Worm (Caenorhabditis elegans) whole organism, young adult: ENCODE results near the gene C31H1.1.

Source experiments
- B0336.3 ChIP-seq: fragments of 200-800 bp; sonication (Bioruptor generic); IDR thresholded peaks from 2 replicates; pipeline ENCODE4 v1.3.6; 2022; ENCODE audit warnings: missing genetic modification characterization, missing compliant biosample characterization
- C06A6.2 ChIP-seq: fragments of 200-800 bp; sonication (Bioruptor generic); conservative IDR thresholded peaks from 2 replicates; pipeline ENCODE4 v1.3.6; 2022; ENCODE audit warnings: missing genetic modification characterization, missing compliant biosample characterization
- C17E4.6 ChIP-seq: fragments of 200-800 bp; sonication (Bioruptor generic); IDR thresholded peaks from 2 replicates; pipeline ENCODE4 v1.3.6; 2022; ENCODE audit warnings: missing genetic modification reagents, missing genetic modification characterization, missing compliant biosample characterization
- F57A8.1 ChIP-seq: fragments of 200-800 bp; sonication (Bioruptor generic); optimal IDR thresholded peaks from 2 replicates; lab custom pipeline; 2018; ENCODE audit warnings: mild to moderate bottlenecking, missing genetic modification characterization, moderate library complexity, missing compliant biosample characterization
- K12H6.12 ChIP-seq: fragments of 200-800 bp; sonication (Bioruptor generic); optimal IDR thresholded peaks from 2 replicates; lab custom pipeline; 2018; ENCODE audit warnings: mild to moderate bottlenecking, missing genetic modification characterization, missing compliant biosample characterization
- Y53G8AR.9 ChIP-seq: fragments of 200-800 bp; sonication (Bioruptor generic); conservative IDR thresholded peaks from 2 replicates; pipeline ENCODE4 v1.3.6; 2022; ENCODE audit warnings: missing genetic modification reagents, missing genetic modification characterization, missing compliant biosample characterization
- Y67H2A.10 ChIP-seq: fragments of 200-800 bp; sonication (Bioruptor generic); conservative IDR thresholded peaks from 2 replicates; pipeline ENCODE4 v1.3.6; 2022; ENCODE audit warnings: missing genetic modification reagents, missing genetic modification characterization, missing compliant biosample characterization
- Y79H2A.3 ChIP-seq: fragments of 200-800 bp; sonication (Bioruptor generic); conservative IDR thresholded peaks from 2 replicates; pipeline ENCODE4 v1.3.6; 2022; ENCODE audit warnings: missing genetic modification reagents, missing genetic modification characterization, missing compliant biosample characterization
- ZK185.1 ChIP-seq: sonication (generic microtip); optimal IDR thresholded peaks from 2 replicates; lab custom pipeline; 2016; ENCODE audit warnings: mild to moderate bottlenecking, missing genetic modification characterization, missing compliant biosample characterization; ENCODE audit not compliant: poor library complexity, severe bottlenecking
- aptf-2 ChIP-seq: fragments of 200-800 bp; sonication (Bioruptor generic); conservative IDR thresholded peaks from 2 replicates; pipeline ENCODE4 v1.3.6; 2022; ENCODE audit warnings: missing genetic modification reagents, missing genetic modification characterization, missing compliant biosample characterization
- attf-3 ChIP-seq: fragments of 200-800 bp; sonication (Bioruptor generic); conservative IDR thresholded peaks from 2 replicates; pipeline ENCODE4 v1.3.6; 2022; ENCODE audit warnings: missing genetic modification reagents, missing genetic modification characterization, missing compliant biosample characterization
- bed-2 ChIP-seq: fragments of 200-800 bp; sonication (Bioruptor generic); IDR thresholded peaks from 2 replicates; pipeline ENCODE4 v1.3.6; 2022; ENCODE audit warnings: missing genetic modification reagents, missing genetic modification characterization, missing compliant biosample characterization
- cebp-1 ChIP-seq, 2 experiments: fragments of 200-800 bp in 1 of 2; sonication (Bioruptor generic) in 1 of 2; sonication (generic microtip) in 1 of 2; IDR thresholded peaks in 1 of 2; optimal IDR thresholded peaks in 1 of 2; 2 replicates each; pipeline versions ENCODE4 v1.3.6 to Lab custom; 2017 to 2022; ENCODE audit warnings: missing compliant biosample characterization in 2 of 2, missing genetic modification characterization in 2 of 2, mild to moderate bottlenecking in 1 of 2, missing genetic modification reagents in 1 of 2, moderate library complexity in 1 of 2
- ceh-27 ChIP-seq: fragments of 200-800 bp; sonication (Bioruptor generic); optimal IDR thresholded peaks from 2 replicates; lab custom pipeline; 2018; ENCODE audit warnings: mild to moderate bottlenecking, missing genetic modification characterization, moderate library complexity, missing compliant biosample characterization
- ceh-40 ChIP-seq: fragments of 200-800 bp; sonication (Bioruptor generic); IDR thresholded peaks from 2 replicates; pipeline ENCODE4 v1.3.6; 2022; ENCODE audit warnings: missing genetic modification characterization, missing compliant biosample characterization
- dpff-1 ChIP-seq: sonication (generic microtip); optimal IDR thresholded peaks from 2 replicates; lab custom pipeline; 2017; ENCODE audit warnings: mild to moderate bottlenecking, missing genetic modification characterization, missing compliant biosample characterization
- egl-18 ChIP-seq: fragments of 200-800 bp; sonication (Bioruptor generic); IDR thresholded peaks from 2 replicates; pipeline ENCODE4 v1.3.6; 2022; ENCODE audit warnings: missing genetic modification reagents, missing genetic modification characterization, missing compliant biosample characterization
- egrh-3 ChIP-seq: fragments of 200-800 bp; sonication (Bioruptor generic); IDR thresholded peaks from 2 replicates; pipeline ENCODE4 v1.3.6; 2022; ENCODE audit warnings: missing genetic modification reagents, missing genetic modification characterization, missing compliant biosample characterization
- ekl-4 ChIP-seq: fragments of 200-800 bp; sonication (Bioruptor generic); IDR thresholded peaks from 2 replicates; pipeline ENCODE4 v1.3.6; 2022; ENCODE audit warnings: missing genetic modification reagents, missing genetic modification characterization, missing compliant biosample characterization
- gei-17 ChIP-seq: fragments of 200-800 bp; sonication (Bioruptor generic); optimal IDR thresholded peaks from 2 replicates; lab custom pipeline; 2018; ENCODE audit warnings: mild to moderate bottlenecking, missing genetic modification characterization, missing compliant biosample characterization
- him-1 ChIP-seq: sonication (generic microtip); optimal IDR thresholded peaks from 2 replicates; lab custom pipeline; 2016; ENCODE audit warnings: missing genotype, missing genetic modification reagents, missing genetic modification characterization, missing compliant biosample characterization
- hmg-1.2 ChIP-seq: fragments of 200-800 bp; sonication (Bioruptor generic); IDR thresholded peaks from 2 replicates; pipeline ENCODE4 v1.3.6; 2022; ENCODE audit warnings: missing genetic modification reagents, missing genetic modification characterization, missing compliant biosample characterization
- lin-35 ChIP-seq, 3 experiments: fragments of 150-350 bp in 2 of 3; sonication (generic microtip) in 1 of 3; optimal IDR thresholded peaks; 2 replicates each; lab custom pipeline; 2014 to 2018; ENCODE audit warnings: missing biosample characterization in 3 of 3, missing genetic modification characterization in 3 of 3, missing genetic modification reagents in 3 of 3
- lin-40 ChIP-seq: sonication (generic microtip); optimal IDR thresholded peaks from 2 replicates; lab custom pipeline; 2016; ENCODE audit warnings: missing genetic modification characterization, mild to moderate bottlenecking, missing compliant biosample characterization, missing genotype, missing genetic modification reagents
- madf-10 ChIP-seq: sonication (generic microtip); optimal IDR thresholded peaks from 2 replicates; lab custom pipeline; 2016; ENCODE audit warnings: mild to moderate bottlenecking, missing genetic modification characterization, missing compliant biosample characterization
- madf-3 ChIP-seq: fragments of 200-800 bp; sonication (Bioruptor generic); IDR thresholded peaks from 2 replicates; pipeline ENCODE4 v1.3.6; 2022; ENCODE audit warnings: missing genetic modification reagents, missing genetic modification characterization, missing compliant biosample characterization
- nfyb-1 ChIP-seq: fragments of 200-800 bp; sonication (Bioruptor generic); IDR thresholded peaks from 2 replicates; pipeline ENCODE4 v1.3.6; 2022; ENCODE audit warnings: missing genetic modification reagents, missing genetic modification characterization, missing compliant biosample characterization
- nhr-80 ChIP-seq: sonication (generic microtip); optimal IDR thresholded peaks from 2 replicates; lab custom pipeline; 2016; ENCODE audit warnings: missing genetic modification characterization, missing compliant biosample characterization
- pbrm-1 ChIP-seq: fragments of 200-800 bp; sonication (Bioruptor generic); IDR thresholded peaks from 2 replicates; pipeline ENCODE4 v1.3.6; 2022; ENCODE audit warnings: missing genetic modification reagents, missing genetic modification characterization, missing compliant biosample characterization
- pha-4 ChIP-seq: fragments of 150-350 bp; sonication (generic microtip); optimal IDR thresholded peaks from 2 replicates; lab custom pipeline; 2014; ENCODE audit warnings: missing biosample characterization, missing genetic modification reagents, missing genetic modification characterization
- rec-8 ChIP-seq, 2 experiments: sonication (generic microtip); optimal IDR thresholded peaks; 2 replicates each; lab custom pipeline; 2016; ENCODE audit warnings: mild to moderate bottlenecking in 2 of 2, missing genetic modification characterization in 2 of 2, missing genetic modification reagents in 2 of 2, missing genotype in 2 of 2, missing biosample characterization in 1 of 2, missing compliant biosample characterization in 1 of 2, moderate library complexity in 1 of 2
- sea-2 ChIP-seq: fragments of 200-800 bp; sonication (Bioruptor generic); IDR thresholded peaks from 2 replicates; pipeline ENCODE4 v1.3.6; 2022; ENCODE audit warnings: missing genetic modification characterization, missing compliant biosample characterization
- sptf-2 ChIP-seq: fragments of 200-800 bp; sonication (Bioruptor generic); optimal IDR thresholded peaks from 2 replicates; lab custom pipeline; 2018; ENCODE audit warnings: mild to moderate bottlenecking, missing genetic modification characterization, missing compliant biosample characterization
- zim-3 ChIP-seq: sonication (generic microtip); optimal IDR thresholded peaks from 2 replicates; lab custom pipeline; 2017; ENCODE audit warnings: mild to moderate bottlenecking, missing genetic modification characterization, moderate library complexity, missing compliant biosample characterization
- ztf-22 ChIP-seq: fragments of 200-800 bp; sonication (Bioruptor generic); optimal IDR thresholded peaks from 2 replicates; lab custom pipeline; 2018; ENCODE audit warnings: mild to moderate bottlenecking, missing genetic modification characterization, moderate library complexity, missing compliant biosample characterization

C31H1.1 gene

DNA sequence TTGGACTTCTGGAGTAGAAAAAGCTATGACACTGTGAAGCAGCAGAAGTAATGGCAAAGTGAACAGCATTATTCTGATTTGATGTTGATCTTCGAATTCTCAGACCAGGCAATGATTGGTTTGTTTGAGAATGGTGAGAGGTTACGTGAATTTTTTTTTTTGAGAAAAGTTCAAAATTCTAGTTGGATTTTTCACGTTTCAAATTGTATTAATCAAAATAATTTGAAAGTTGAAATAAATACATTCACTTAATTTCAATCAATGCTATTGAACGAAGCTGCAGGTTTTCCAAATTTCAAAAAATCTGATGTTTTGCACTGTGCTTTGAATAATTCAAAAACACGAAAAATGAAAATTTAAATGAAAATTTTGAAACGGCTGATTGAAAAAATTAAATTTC is 559 bp upstream of the C31H1.1 start, which contains the start of gene C31H1.5 (continued):
- TF ChIP-seq rec-8 (tag; optimal IDR thresholded peaks at IDR 0.05; lab: Kevin White, UChicago) (no peak), attf-3 (GFP tag; lab: Robert Waterston, UW) (no peak), ceh-40 (no peak), F57A8.1 (GFP tag; lab: Kevin White, UChicago) (no peak), sptf-2 (GFP tag; lab: Kevin White, UChicago) (no peak), lin-40 (tag; lab: Kevin White, UChicago) (no peak), C17E4.6 (GFP tag; lab: Robert Waterston, UW) (no peak)

DNA sequence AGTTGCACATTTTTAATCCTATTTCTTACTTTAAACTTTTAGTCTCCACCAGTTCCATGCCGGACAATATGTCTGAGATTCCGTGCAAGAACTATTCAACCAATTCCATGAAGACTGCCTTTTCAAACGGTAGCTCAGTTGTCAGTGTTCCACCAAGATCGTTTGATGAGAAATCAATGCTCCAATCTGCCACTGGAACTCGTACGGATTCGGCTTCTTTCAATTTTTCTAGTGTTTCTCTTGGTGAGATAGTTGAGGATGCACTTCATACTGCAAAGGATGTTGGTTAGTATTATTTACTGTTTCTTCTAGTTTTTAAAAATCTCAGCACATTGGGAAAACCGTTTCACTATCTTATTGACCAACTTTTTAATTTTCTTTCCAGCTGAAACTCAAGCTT is 2.3 kb downstream of the C31H1.1 start:
- TF ChIP-seq nhr-80: no peak
- no peak for TF ChIP-seq egrh-3 (GFP tag; lab: Robert Waterston, UW)
- no peak for TF ChIP-seq Y67H2A.10 (GFP tag; lab: Robert Waterston, UW)
- no peak for TF ChIP-seq ZK185.1 (tag; lab: Kevin White, UChicago)
- no peak for TF ChIP-seq B0336.3 (GFP tag; lab: Robert Waterston, UW)
- no peak for TF ChIP-seq pbrm-1 (GFP tag; lab: Robert Waterston, UW)
- no peak for TF ChIP-seq madf-3 (GFP tag; lab: Robert Waterston, UW)
- no peak for TF ChIP-seq attf-3 (GFP tag; lab: Robert Waterston, UW)

DNA sequence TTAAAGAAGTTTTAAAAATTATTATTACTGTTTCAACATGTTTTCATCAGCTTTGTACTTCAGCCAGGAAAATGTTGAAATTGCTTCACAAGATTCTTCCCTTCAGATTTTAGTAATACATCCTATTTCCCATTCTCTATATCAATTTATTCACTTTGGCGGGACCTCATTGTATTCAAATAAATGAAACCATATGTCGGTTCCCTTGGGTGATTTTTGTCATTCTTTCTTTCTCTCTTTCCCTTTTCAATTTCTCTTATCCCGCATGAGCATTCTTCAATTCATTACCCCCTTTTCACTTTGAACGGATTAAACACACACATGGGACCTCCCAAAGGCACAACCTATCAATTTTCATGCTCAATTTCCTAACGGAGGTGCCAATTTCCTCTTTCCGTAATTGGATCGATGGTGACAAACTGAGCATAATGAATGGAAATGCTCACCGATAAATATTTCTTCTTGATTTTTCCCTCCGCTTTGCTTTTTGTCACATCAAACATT is 6.3 kb downstream of the C31H1.1 start:
- no peak for TF ChIP-seq ekl-4
- TF ChIP-seq rec-8 (tag; optimal IDR thresholded peaks at IDR 0.05; lab: Kevin White, UChicago): no peak
- TF ChIP-seq egrh-3 (GFP tag; lab: Robert Waterston, UW): no peak
- no peak for TF ChIP-seq bed-2 (GFP tag; lab: Robert Waterston, UW)
- TF ChIP-seq nhr-80: no peak
- TF ChIP-seq ztf-22 (GFP tag; lab: Kevin White, UChicago): no peak
- TF ChIP-seq him-1 (tag; lab: Kevin White, UChicago): no peak
- TF ChIP-seq gei-17 (GFP tag; lab: Kevin White, UChicago): no peak
- TF ChIP-seq egl-18 (GFP tag; lab: Robert Waterston, UW): no peak
- TF ChIP-seq cebp-1 (GFP tag; IDR thresholded peaks at IDR 0.05; lab: Robert Waterston, UW): no peak
- no peak for TF ChIP-seq cebp-1 (tag; optimal IDR thresholded peaks at IDR 0.05; lab: Kevin White, UChicago)
- TF ChIP-seq madf-3 (GFP tag; lab: Robert Waterston, UW): no peak
- no peak for TF ChIP-seq pha-4
- no peak for TF ChIP-seq madf-10 (tag; lab: Kevin White, UChicago)
- TF ChIP-seq zim-3 (tag; lab: Kevin White, UChicago): no peak
- TF ChIP-seq Y79H2A.3 (GFP tag; lab: Robert Waterston, UW): no peak

DNA sequence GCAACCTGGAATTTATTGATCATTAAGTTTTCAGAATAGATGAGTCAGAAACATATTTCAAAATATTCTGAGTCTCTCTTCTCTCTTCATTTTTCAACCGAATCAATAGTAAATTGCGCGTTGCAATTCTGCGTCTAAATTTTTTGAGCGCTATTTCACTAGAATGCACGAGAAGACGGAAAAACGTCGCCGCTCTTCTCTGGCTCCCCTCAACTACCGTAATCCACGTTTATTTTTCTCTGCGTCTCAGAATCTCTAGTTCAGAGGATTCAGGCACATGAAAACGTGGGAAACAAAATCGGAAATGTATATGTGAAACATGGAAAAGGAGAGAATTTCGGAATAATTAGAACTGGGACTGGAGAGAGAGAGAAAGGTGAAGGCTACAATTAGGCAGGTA is 8.2 kb downstream of the C31H1.1 start:
- TF ChIP-seq K12H6.12 (tag; lab: Kevin White, UChicago) (peak; percentile 33), him-1 (tag; lab: Kevin White, UChicago) (no peak), C06A6.2 (no peak), madf-3 (GFP tag; lab: Robert Waterston, UW) (no peak), ceh-27 (GFP tag; lab: Kevin White, UChicago) (peak; percentile 8), sea-2 (GFP tag; lab: Robert Waterston, UW) (no peak), pbrm-1 (GFP tag; lab: Robert Waterston, UW) (0 out of 2 replicates have a peak, but pooled peaks have one; percentile 41), lin-35 (GFP tag; optimal IDR thresholded peaks at IDR 0.05; lab: Kevin White, UChicago) (peak in 1 of 3 experiments; percentile 15), dpff-1 (no peak), hmg-1.2 (GFP tag; lab: Robert Waterston, UW) (peak; percentile 46; the same call in 1 of the 2 replicates), aptf-2 (GFP tag; lab: Robert Waterston, UW) (no peak), nfyb-1 (0 out of 2 replicates have a peak, but pooled peaks have one; percentile 53), cebp-1 (GFP tag; IDR thresholded peaks at IDR 0.05; lab: Robert Waterston, UW) (no peak), cebp-1 (tag; optimal IDR thresholded peaks at IDR 0.05; lab: Kevin White, UChicago) (peak; percentile 59), Y53G8AR.9 (GFP tag; lab: Robert Waterston, UW) (no peak)
- TF ChIP-seq, all 124 proteins: peak for 7
